Worm (Caenorhabditis elegans) whole organism, L1 larva: ENCODE data around the gene srbc-65.
A peak's percentile ranks its signal among the peaks of the same experiment; 100 is the strongest.

Experiments used
- aha-1 ChIP-seq: fragments of 150-350 bp; optimal IDR thresholded peaks from 2 replicates; lab custom pipeline; 2014; ENCODE audit warnings: missing biosample characterization, missing genetic modification characterization
- alr-1 ChIP-seq: fragments of 200-800 bp; sonication (Bioruptor generic); optimal IDR thresholded peaks from 2 replicates; lab custom pipeline; 2018; ENCODE audit warnings: borderline replicate concordance, mild to moderate bottlenecking, missing genetic modification characterization, missing compliant biosample characterization
- aly-2 ChIP-seq: fragments of 150-350 bp; optimal IDR thresholded peaks from 2 replicates; lab custom pipeline; 2014; ENCODE audit warnings: missing biosample characterization, missing genetic modification characterization
- ceh-8 ChIP-seq: fragments of 200-800 bp; sonication (Bioruptor generic); optimal IDR thresholded peaks from 2 replicates; lab custom pipeline; 2018; ENCODE audit warnings: mild to moderate bottlenecking, missing genetic modification characterization, moderate library complexity, missing compliant biosample characterization
- ceh-88 ChIP-seq: fragments of 200-800 bp; sonication (Bioruptor generic); IDR thresholded peaks from 2 replicates; pipeline ENCODE4 v1.3.6; 2022; ENCODE audit warnings: missing genetic modification characterization, missing compliant biosample characterization
- ceh-90 ChIP-seq: sonication (generic microtip); optimal IDR thresholded peaks from 2 replicates; lab custom pipeline; 2016; ENCODE audit warnings: missing genetic modification characterization, missing compliant biosample characterization
- dsc-1 ChIP-seq: sonication (generic microtip); optimal IDR thresholded peaks from 2 replicates; lab custom pipeline; 2016; ENCODE audit warnings: mild to moderate bottlenecking, missing genetic modification characterization, missing compliant biosample characterization
- efl-1 ChIP-seq, 4 experiments: fragments of 150-350 bp; optimal IDR thresholded peaks in 3 of 4; peaks in 1 of 4; 1 replicate in 1 of 4; 2 replicates in 3 of 4; lab custom pipeline; 2014; ENCODE audit warnings: missing biosample characterization in 2 of 4, missing genetic modification characterization in 2 of 4, missing genetic modification reagents in 2 of 4
- egl-13 ChIP-seq: sonication (generic microtip); optimal IDR thresholded peaks from 2 replicates; lab custom pipeline; 2016; ENCODE audit warnings: missing genotype, missing genetic modification reagents, missing genetic modification characterization, missing compliant biosample characterization
- egl-27 ChIP-seq, 2 experiments: fragments of 150-350 bp in 1 of 2; sonication (generic microtip); optimal IDR thresholded peaks; 3 replicates each; lab custom pipeline; 2017 to 2018; ENCODE audit warnings: missing biosample characterization in 2 of 2, missing genetic modification characterization in 2 of 2, missing genetic modification reagents in 2 of 2
- elt-2 ChIP-seq: sonication (generic microtip); optimal IDR thresholded peaks from 2 replicates; lab custom pipeline; 2016; ENCODE audit warnings: missing genetic modification characterization, mild to moderate bottlenecking, inconsistent platforms, missing compliant biosample characterization, missing genetic modification reagents
- elt-3 ChIP-seq, 6 experiments: fragments of 150-350 bp in 1 of 6; sonication (generic microtip); optimal IDR thresholded peaks; 2 replicates each; lab custom pipeline; 2017 to 2018; ENCODE audit warnings: missing biosample characterization in 6 of 6, missing genetic modification characterization in 6 of 6, inconsistent platforms in 1 of 6
- ets-5 ChIP-seq: fragments of 200-800 bp; sonication (Bioruptor generic); IDR thresholded peaks from 2 replicates; pipeline ENCODE4 v1.3.6; 2022; ENCODE audit warnings: missing genetic modification characterization, missing compliant biosample characterization
- fkh-4 ChIP-seq: sonication (generic microtip); optimal IDR thresholded peaks from 2 replicates; lab custom pipeline; 2016; ENCODE audit warnings: missing compliant biosample characterization, missing genetic modification characterization, borderline replicate concordance
- grh-1 ChIP-seq: fragments of 200-800 bp; sonication (Bioruptor generic); IDR thresholded peaks from 2 replicates; pipeline ENCODE4 v1.3.6; 2022; ENCODE audit warnings: missing genetic modification reagents, missing genetic modification characterization, missing compliant biosample characterization
- lin-13 ChIP-seq: fragments of 150-350 bp; optimal IDR thresholded peaks from 2 replicates; lab custom pipeline; 2014; ENCODE audit warnings: missing biosample characterization, missing genetic modification reagents, missing genetic modification characterization
- lin-14 ChIP-seq: fragments of 200-800 bp; sonication (Bioruptor generic); optimal IDR thresholded peaks from 2 replicates; lab custom pipeline; 2018; ENCODE audit warnings: mild to moderate bottlenecking, missing genetic modification characterization, moderate library complexity, missing compliant biosample characterization
- lin-15B ChIP-seq: fragments of 150-350 bp; sonication (generic microtip); optimal IDR thresholded peaks from 3 replicates; lab custom pipeline; 2014; ENCODE audit warnings: missing biosample characterization, missing genetic modification characterization
- lin-35 ChIP-seq, 2 experiments: fragments of 150-350 bp; optimal IDR thresholded peaks; 2 replicates each; lab custom pipeline; 2014; ENCODE audit warnings: missing biosample characterization in 2 of 2, missing genetic modification characterization in 2 of 2, missing genetic modification reagents in 2 of 2
- lir-3 ChIP-seq: sonication (generic microtip); optimal IDR thresholded peaks from 2 replicates; lab custom pipeline; 2016; ENCODE audit warnings: mild to moderate bottlenecking, missing genetic modification characterization, moderate library complexity, missing compliant biosample characterization; ENCODE audit not compliant: poor library complexity
- lsy-2 ChIP-seq, 2 experiments: fragments of 150-350 bp; optimal IDR thresholded peaks; 2 replicates each; lab custom pipeline; 2014; ENCODE audit warnings: missing biosample characterization in 2 of 2, missing genetic modification characterization in 2 of 2
- mdl-1 ChIP-seq, 2 experiments: fragments of 150-350 bp; optimal IDR thresholded peaks; 2 replicates each; lab custom pipeline; 2014 to 2017; ENCODE audit warnings: missing biosample characterization in 2 of 2, missing genetic modification characterization in 2 of 2, inconsistent platforms in 1 of 2
- mef-2 ChIP-seq: fragments of 150-350 bp; optimal IDR thresholded peaks from 2 replicates; lab custom pipeline; 2014; ENCODE audit warnings: missing biosample characterization, missing genetic modification characterization
- nhr-19 ChIP-seq: fragments of 200-800 bp; sonication (Bioruptor generic); conservative IDR thresholded peaks from 2 replicates; pipeline ENCODE4 v1.3.6; 2022; ENCODE audit warnings: missing genetic modification characterization, missing compliant biosample characterization
- nhr-71 ChIP-seq: sonication (generic microtip); optimal IDR thresholded peaks from 2 replicates; lab custom pipeline; 2016; ENCODE audit warnings: mild to moderate bottlenecking, missing genetic modification characterization, moderate library complexity, missing compliant biosample characterization
- nhr-76 ChIP-seq: sonication (generic microtip); optimal IDR thresholded peaks from 2 replicates; lab custom pipeline; 2017; ENCODE audit warnings: missing biosample characterization, missing genetic modification characterization
- nhr-77 ChIP-seq: fragments of 150-350 bp; optimal IDR thresholded peaks from 2 replicates; lab custom pipeline; 2014; ENCODE audit warnings: missing biosample characterization, missing genetic modification characterization
- nhr-84 ChIP-seq: sonication (generic microtip); optimal IDR thresholded peaks from 2 replicates; lab custom pipeline; 2017; ENCODE audit warnings: missing biosample characterization, missing genetic modification characterization
- nhr-85 ChIP-seq: sonication (generic microtip); peaks from one replicate; lab custom pipeline; 2016; ENCODE audit warnings: missing genetic modification characterization, inconsistent platforms, missing compliant biosample characterization
- pax-3 ChIP-seq: fragments of 200-800 bp; sonication (Bioruptor generic); optimal IDR thresholded peaks from 2 replicates; lab custom pipeline; 2018; ENCODE audit warnings: mild to moderate bottlenecking, missing genetic modification characterization, moderate library complexity, missing compliant biosample characterization
- rnt-1 ChIP-seq: sonication (generic microtip); optimal IDR thresholded peaks from 2 replicates; lab custom pipeline; 2016; ENCODE audit warnings: mild to moderate bottlenecking, missing genetic modification characterization, moderate library complexity, missing compliant biosample characterization
- snu-23 ChIP-seq: sonication (generic microtip); optimal IDR thresholded peaks from 2 replicates; lab custom pipeline; 2016; ENCODE audit warnings: missing genetic modification characterization, missing compliant biosample characterization
- sup-37 ChIP-seq: fragments of 200-800 bp; sonication (Bioruptor generic); optimal IDR thresholded peaks from 2 replicates; lab custom pipeline; 2018; ENCODE audit warnings: mild to moderate bottlenecking, missing genetic modification characterization, missing compliant biosample characterization
- tbx-2 ChIP-seq: sonication (generic microtip); optimal IDR thresholded peaks from 2 replicates; lab custom pipeline; 2016; ENCODE audit warnings: missing genetic modification characterization, missing compliant biosample characterization
- unc-30 ChIP-seq: sonication (generic microtip); optimal IDR thresholded peaks from 2 replicates; lab custom pipeline; 2017; ENCODE audit warnings: missing biosample characterization, missing genetic modification characterization
- unc-62 ChIP-seq: fragments of 150-350 bp; optimal IDR thresholded peaks from 2 replicates; lab custom pipeline; 2014; ENCODE audit warnings: missing biosample characterization, missing genetic modification reagents, missing genetic modification characterization
- unc-98 ChIP-seq: fragments of 200-800 bp; sonication (Bioruptor generic); IDR thresholded peaks from 2 replicates; pipeline ENCODE4 v1.3.6; 2022; ENCODE audit warnings: missing genetic modification characterization, missing compliant biosample characterization
- zag-1 ChIP-seq: fragments of 150-350 bp; optimal IDR thresholded peaks from 2 replicates; lab custom pipeline; 2014; ENCODE audit warnings: missing biosample characterization, missing genetic modification characterization
- zip-4 ChIP-seq: fragments of 200-800 bp; sonication (Bioruptor generic); optimal IDR thresholded peaks from 2 replicates; lab custom pipeline; 2018; ENCODE audit warnings: mild to moderate bottlenecking, missing genetic modification characterization, moderate library complexity, missing compliant biosample characterization
- ztf-11 ChIP-seq, 2 experiments: sonication (generic microtip); optimal IDR thresholded peaks; 2 replicates each; lab custom pipeline; 2016 to 2017; ENCODE audit warnings: missing genetic modification characterization in 2 of 2, missing biosample characterization in 1 of 2, missing compliant biosample characterization in 1 of 2
- ztf-4 ChIP-seq: fragments of 150-350 bp; optimal IDR thresholded peaks from 2 replicates; lab custom pipeline; 2014; ENCODE audit warnings: missing biosample characterization, missing genetic modification characterization

Gene srbc-65

DNA sequence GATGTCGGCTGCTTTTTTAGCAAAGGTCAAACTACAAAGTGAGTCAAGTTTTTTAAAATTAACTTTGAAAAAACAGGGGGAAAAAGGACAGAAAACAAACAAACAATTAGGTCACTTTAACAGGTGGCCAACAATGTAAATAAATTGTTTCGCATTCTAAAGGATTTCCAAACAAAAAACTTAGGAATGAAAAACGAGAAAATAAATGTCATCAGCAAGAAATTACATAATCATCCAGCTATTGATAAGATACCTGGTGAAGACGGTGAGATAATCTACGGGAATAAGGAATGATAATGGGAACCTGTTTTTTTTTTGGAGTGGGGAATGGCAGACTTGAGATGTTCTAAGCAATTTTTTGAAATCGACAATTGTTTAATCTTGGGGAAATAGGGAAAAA lies 45.3 kb downstream of the srbc-65 start:
- TF ChIP-seq elt-3 (tag; optimal IDR thresholded peaks at IDR 0.05; lab: Kevin White, UChicago) (peak in 1 of 6 experiments; percentile 19), nhr-76 (no peak), lin-14 (GFP tag; lab: Kevin White, UChicago) (no peak), mef-2 (tag; lab: Kevin White, UChicago) (no peak)

DNA sequence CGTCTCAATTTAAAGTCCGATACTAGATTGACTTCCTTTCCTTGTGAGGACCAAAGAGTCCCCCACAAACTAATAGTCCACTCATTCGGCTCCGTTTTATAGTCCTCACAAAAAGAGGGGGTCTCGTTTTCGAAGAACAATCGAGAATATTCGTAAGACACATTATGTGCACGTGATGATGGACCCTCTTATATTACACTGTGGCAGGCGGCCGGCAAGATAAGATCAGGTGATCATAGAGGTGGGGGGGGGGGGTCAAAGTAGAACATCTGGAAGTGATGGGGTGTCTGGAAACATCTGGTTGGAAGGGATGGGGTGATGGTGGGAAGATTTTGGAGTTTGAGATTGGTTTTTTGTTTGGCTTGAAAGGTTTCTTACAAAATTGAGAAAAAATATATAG lies 47.7 kb downstream of the srbc-65 start:
- TF ChIP-seq lin-35 (GFP tag; optimal IDR thresholded peaks at IDR 0.05; lab: Kevin White, UChicago), result no peak
- TF ChIP-seq efl-1 (optimal IDR thresholded peaks at IDR 0.05; lab: Kevin White, UChicago), result no peak
- no peak for TF ChIP-seq efl-1 (GFP tag; optimal IDR thresholded peaks at IDR 0.05 in 1 of 2; lab: Kevin White, UChicago)
- TF ChIP-seq tbx-2 (tag; lab: Kevin White, UChicago), result no peak
- peak; percentile 33; the same call in 1 of the 2 replicates for TF ChIP-seq unc-98 (GFP tag; lab: Robert Waterston, UW)
- TF ChIP-seq nhr-19 (GFP tag; lab: Robert Waterston, UW), result peak; percentile 66
- TF ChIP-seq nhr-77 (tag; lab: Kevin White, UChicago), result no peak
- TF ChIP-seq sup-37 (GFP tag; lab: Kevin White, UChicago), result no peak
- peak; percentile 65 for TF ChIP-seq rnt-1 (tag; lab: Kevin White, UChicago)
- no peak for TF ChIP-seq nhr-84 (tag; lab: Kevin White, UChicago)
- TF ChIP-seq dsc-1 (tag; lab: Kevin White, UChicago), result peak; percentile 84
- no peak for TF ChIP-seq lir-3 (tag; lab: Kevin White, UChicago)
- TF ChIP-seq pax-3 (tag; lab: Kevin White, UChicago), result no peak
- no peak for TF ChIP-seq unc-30
- TF ChIP-seq grh-1, result no peak
- TF ChIP-seq ets-5 (GFP tag; lab: Robert Waterston, UW), result no peak
- TF ChIP-seq egl-13 (tag; lab: Kevin White, UChicago), result no peak
- no peak for TF ChIP-seq nhr-85 (tag; lab: Kevin White, UChicago)
- TF ChIP-seq alr-1, result no peak
- no peak for TF ChIP-seq zip-4 (GFP tag; lab: Kevin White, UChicago)
- TF ChIP-seq ztf-4 (tag; lab: Kevin White, UChicago), result no peak
- no peak for TF ChIP-seq ztf-11 (tag; optimal IDR thresholded peaks at IDR 0.05; lab: Kevin White, UChicago)
- peak in 1 of 2 experiments; percentile 54 for TF ChIP-seq mdl-1 (tag; optimal IDR thresholded peaks at IDR 0.05; lab: Kevin White, UChicago)
- no peak for TF ChIP-seq ceh-88
- no peak for TF ChIP-seq aha-1 (tag; lab: Kevin White, UChicago)
- no peak for TF ChIP-seq lin-13 (GFP tag; lab: Kevin White, UChicago)
- TF ChIP-seq lin-15B (tag; lab: Kevin White, UChicago), result no peak
- no peak for TF ChIP-seq ceh-90
- no peak for TF ChIP-seq ceh-8
- peak; percentile 73 for TF ChIP-seq fkh-4
- TF ChIP-seq nhr-71, result peak; percentile 47
- no peak for TF ChIP-seq zag-1
- TF ChIP-seq egl-27 (tag; optimal IDR thresholded peaks at IDR 0.05; lab: Kevin White, UChicago), result no peak
- TF ChIP-seq aly-2 (tag; lab: Kevin White, UChicago), result no peak
- TF ChIP-seq elt-2 (tag; lab: Kevin White, UChicago), result no peak
- peak; percentile 27 for TF ChIP-seq snu-23
- peak; percentile 8 to 33 for TF ChIP-seq lsy-2 (tag; optimal IDR thresholded peaks at IDR 0.05; lab: Kevin White, UChicago)
- peak; percentile 43 for TF ChIP-seq lin-14 (GFP tag; lab: Kevin White, UChicago)
- no peak for TF ChIP-seq unc-62 (GFP tag; lab: Kevin White, UChicago)
